Fruit fly (Drosophila melanogaster): ENCODE results near the gene CG5854.
A peak's percentile ranks its signal among the peaks of the same experiment; 100 is the strongest.

Gene CG5854

DNA sequence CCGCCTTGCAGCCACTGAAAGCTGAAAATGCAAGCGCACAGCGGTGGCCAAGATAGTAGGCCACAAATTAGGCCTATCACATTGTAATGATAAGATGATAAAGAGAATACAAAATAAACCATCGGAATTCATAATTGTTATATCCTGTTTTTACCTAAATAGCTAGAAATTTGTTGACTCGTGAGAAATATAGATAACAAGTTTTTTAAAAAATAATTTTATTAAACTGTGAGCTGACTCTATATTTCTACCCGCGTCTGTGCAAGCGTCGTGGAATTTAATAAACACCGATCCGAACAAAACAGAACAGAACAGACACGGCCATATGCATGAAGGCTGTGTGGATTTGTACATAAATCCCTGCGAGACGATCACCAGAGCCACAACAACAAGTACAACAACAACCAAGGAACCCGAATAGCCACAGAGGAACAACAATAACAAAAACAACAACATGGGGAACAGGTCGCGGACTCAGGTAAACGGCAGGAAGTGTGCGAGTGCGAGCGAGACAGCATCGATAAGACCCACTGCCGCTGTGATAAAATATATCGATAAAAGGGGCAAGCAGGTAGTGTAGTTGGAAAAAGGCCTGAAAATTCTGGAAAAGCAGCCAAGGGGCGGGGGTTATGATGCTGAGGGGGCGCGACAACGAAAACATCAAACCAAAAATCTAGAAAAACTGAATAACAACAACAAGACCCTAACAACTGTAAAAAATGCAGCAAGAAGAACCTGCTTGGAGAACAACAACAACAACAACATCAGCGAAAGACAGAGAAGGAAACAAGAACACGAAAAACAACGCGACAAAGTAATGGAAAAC is 47.2 kb upstream of the CG5854 start (continued):
- TF ChIP-seq cad (GFP tag; optimal IDR thresholded peaks at IDR 0.05) (peak; percentile 42), CG6813 (GFP tag; optimal IDR thresholded peaks at IDR 0.05) (peak; percentile 90), zfh1 (GFP tag; IDR thresholded peaks at IDR 0.05) (peak; percentile 90), CG8765 (GFP tag; IDR thresholded peaks at IDR 0.05) (peak; percentile 80), Sox100B (GFP tag; optimal IDR thresholded peaks at IDR 0.05) (peak; percentile 91), CG17912 (GFP tag; optimal IDR thresholded peaks at IDR 0.05) (no peak), lbe (GFP tag; optimal IDR thresholded peaks at IDR 0.05) (peak; percentile 91), H15 (GFP tag; IDR thresholded peaks at IDR 0.05) (peak; percentile 74; the same call in 2 of the 3 replicates), grn (GFP tag; optimal IDR thresholded peaks at IDR 0.05) (peak; percentile 19), dimm (GFP tag; IDR thresholded peaks at IDR 0.05) (no peak), CG4617 (GFP tag; optimal IDR thresholded peaks at IDR 0.05; ENCODE audit: borderline replicate concordance) (peak; percentile 37), CG14860 (GFP tag; IDR thresholded peaks at IDR 0.05; ENCODE audit: partially characterized antibody) (no peak), CG9876 (GFP tag; optimal IDR thresholded peaks at IDR 0.05) (peak; percentile 32), MBD-R2 (GFP tag; IDR thresholded peaks at IDR 0.05) (peak; percentile 42; the same call in 1 of the 2 replicates), NC2α (GFP tag; optimal IDR thresholded peaks at IDR 0.05) (peak; percentile 50), zen2 (GFP tag; IDR thresholded peaks at IDR 0.05; ENCODE audit: partially characterized antibody) (no peak), CG30020 (tag; optimal IDR thresholded peaks at IDR 0.05) (peak; percentile 74), CG17186 (GFP tag; optimal IDR thresholded peaks at IDR 0.05) (peak; percentile 7), CG6683 (GFP tag; optimal IDR thresholded peaks at IDR 0.05) (peak; percentile 58), Drgx (GFP tag; IDR thresholded peaks at IDR 0.05) (peak; percentile 88), pita (GFP tag; optimal IDR thresholded peaks at IDR 0.05) (no peak), CG7928 (GFP tag; optimal IDR thresholded peaks at IDR 0.05) (no peak), mirr (GFP tag; optimal IDR thresholded peaks at IDR 0.05) (no peak), Gsc (GFP tag; IDR thresholded peaks at IDR 0.05) (no peak; the same call in 1 of the 2 replicates), MESR4 (GFP tag; optimal IDR thresholded peaks at IDR 0.05) (peak; percentile 3), nerfin-2 (GFP tag; IDR thresholded peaks at IDR 0.05; ENCODE audit: partially characterized antibody) (no peak), CG34422 (GFP tag; IDR thresholded peaks at IDR 0.05) (peak; percentile 82), CG31224 (GFP tag; IDR thresholded peaks at IDR 0.05) (peak; percentile 50), CG14050 (GFP tag; IDR thresholded peaks at IDR 0.05) (peak; percentile 60), bowl (GFP tag; IDR thresholded peaks at IDR 0.05) (no peak), CG3847 (GFP tag; IDR thresholded peaks at IDR 0.05) (peak; percentile 49), CG4730 (GFP tag; IDR thresholded peaks at IDR 0.05) (peak; percentile 64), CG1603 (tag; optimal IDR thresholded peaks at IDR 0.05) (peak; percentile 76), pnt (GFP tag; optimal IDR thresholded peaks at IDR 0.05) (peak; percentile 73), tna (GFP tag; IDR thresholded peaks at IDR 0.05; ENCODE audit: partially characterized antibody) (no peak), Gug (GFP tag; IDR thresholded peaks at IDR 0.05) (peak; percentile 52; the same call in 3 of the 4 replicates), Atf6 (GFP tag; IDR thresholded peaks at IDR 0.05) (peak; percentile 76; the same call in 1 of the 2 replicates), Rx (GFP tag; IDR thresholded peaks at IDR 0.05) (peak; percentile 59), ato (GFP tag; IDR thresholded peaks at IDR 0.05; ENCODE audit: partially characterized antibody) (no peak), BEAF-32 (GFP tag; optimal IDR thresholded peaks at IDR 0.05) (no peak), sisA (GFP tag; IDR thresholded peaks at IDR 0.05) (peak; percentile 83), HmgZ (tag; optimal IDR thresholded peaks at IDR 0.05) (peak; percentile 59), CG3163 (GFP tag; optimal IDR thresholded peaks at IDR 0.05) (peak; percentile 5), CG4854 (GFP tag; optimal IDR thresholded peaks at IDR 0.05) (peak; percentile 57), CG17361 (GFP tag; IDR thresholded peaks at IDR 0.05) (peak; percentile 90), Adf1 (GFP tag; IDR thresholded peaks at IDR 0.05) (no peak), Dref (GFP tag; IDR thresholded peaks at IDR 0.05) (no peak), Dfd (GFP tag; optimal IDR thresholded peaks at IDR 0.05) (no peak), Abd-B (GFP tag; optimal IDR thresholded peaks at IDR 0.05) (peak; percentile 74)
